Fruit fly (Drosophila melanogaster): ENCODE results near the gene Hcs.

Gene Hcs

DNA sequence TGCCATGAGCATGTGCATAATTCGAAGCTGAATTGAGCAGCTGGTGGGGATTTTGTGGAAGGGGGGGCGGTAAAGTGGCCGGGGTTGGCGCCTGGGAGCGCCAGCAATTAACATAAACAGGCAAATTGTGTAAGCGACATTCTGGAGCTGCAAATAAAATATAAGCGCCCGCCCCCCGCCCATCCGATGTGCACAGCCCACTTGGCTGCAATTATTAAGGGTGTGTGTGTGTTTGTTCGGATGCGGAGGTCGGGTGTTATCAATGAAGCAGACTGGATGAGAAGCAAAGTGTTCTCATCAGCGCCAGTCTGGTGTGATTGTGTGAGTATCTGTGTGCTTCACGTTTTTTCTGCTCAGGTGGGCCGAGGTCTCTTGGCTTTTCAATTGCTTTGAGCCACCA lies 45.1 kb downstream of the Hcs start:
- TF ChIP-seq Rel (GFP tag; optimal IDR thresholded peaks at IDR 0.05) (no peak), Rel (tag; optimal IDR thresholded peaks at IDR 0.05) (peak; percentile 67), Vsx2 (GFP tag; optimal IDR thresholded peaks at IDR 0.05; ENCODE audit: partially characterized antibody) (no peak)

DNA sequence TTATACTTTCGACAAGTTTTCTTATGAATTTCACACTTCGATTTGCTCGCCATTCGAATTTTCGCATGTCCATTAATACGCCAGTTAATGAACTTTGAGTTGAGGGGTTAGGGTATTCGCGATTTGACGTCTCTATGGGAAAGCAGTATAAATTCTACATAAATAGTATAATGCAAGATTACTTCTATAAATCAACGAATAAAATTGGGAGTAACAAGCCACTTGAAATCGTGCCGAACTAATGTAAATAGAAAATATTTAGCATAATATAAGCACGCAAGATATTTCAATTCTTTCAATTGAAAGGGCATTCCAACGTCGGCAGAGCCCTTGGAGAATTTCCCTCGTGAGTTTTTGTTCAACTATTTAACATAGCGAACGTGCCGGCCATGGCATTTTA lies 45.9 kb downstream of the Hcs start:
- TF ChIP-seq brk (GFP tag; optimal IDR thresholded peaks at IDR 0.05) (no peak), jim (GFP tag; optimal IDR thresholded peaks at IDR 0.05) (no peak), GATAd (GFP tag; optimal IDR thresholded peaks at IDR 0.05) (no peak), woc (GFP tag; optimal IDR thresholded peaks at IDR 0.05) (no peak), Dif (GFP tag; optimal IDR thresholded peaks at IDR 0.05; ENCODE audit: partially characterized antibody) (no peak), rgr (GFP tag; optimal IDR thresholded peaks at IDR 0.05) (no peak), HLH106 (tag; optimal IDR thresholded peaks at IDR 0.05) (no peak), psq (GFP tag; optimal IDR thresholded peaks at IDR 0.05) (no peak), Abd-B (GFP tag; optimal IDR thresholded peaks at IDR 0.05) (no peak), CG9705 (GFP tag; optimal IDR thresholded peaks at IDR 0.05) (no peak), OdsH (GFP tag; optimal IDR thresholded peaks at IDR 0.05) (no peak), lola (GFP tag; optimal IDR thresholded peaks at IDR 0.05) (no peak), CG32264 (GFP tag; optimal IDR thresholded peaks at IDR 0.05) (no peak)

DNA sequence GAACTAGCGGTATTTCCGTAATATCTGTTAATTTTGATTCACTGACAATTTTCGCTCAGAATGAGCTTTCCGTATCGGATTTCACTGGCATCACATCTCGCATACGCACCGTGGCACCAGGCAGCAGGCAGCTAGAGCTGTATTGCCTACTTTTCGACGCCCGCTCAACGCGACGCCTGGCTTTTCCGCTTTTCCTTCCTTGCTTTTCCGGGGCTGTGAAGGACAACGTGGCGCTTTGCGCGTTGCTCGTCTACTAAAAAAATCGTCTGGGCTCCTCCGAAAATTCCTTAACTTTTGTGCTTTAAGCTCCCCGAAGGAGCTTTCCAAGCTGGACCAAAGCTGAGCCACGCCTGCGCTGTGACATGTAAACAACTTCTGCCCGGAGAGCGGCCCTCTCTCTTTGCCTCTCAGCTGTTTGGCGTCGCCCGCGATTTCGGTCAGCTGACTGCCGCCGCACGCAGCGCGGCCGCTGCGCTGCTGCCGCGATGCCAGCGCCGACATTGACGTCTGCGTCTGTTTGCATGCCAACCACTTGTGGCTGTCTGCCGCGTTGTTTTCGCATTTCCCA lies 48.5 kb downstream of the Hcs start, which contains the start of the genes CG43845 and Nmdar1:
Gene CG43845, minus strand, starts transcription at position 51 of the 568 bp plus-strand sequence.
Gene Nmdar1, minus strand, starts transcription at position 259 of the 568 bp plus-strand sequence.
- no peak for TF ChIP-seq Jra (GFP tag; optimal IDR thresholded peaks at IDR 0.05)
- TF ChIP-seq Vsx2 (GFP tag; optimal IDR thresholded peaks at IDR 0.05; ENCODE audit: partially characterized antibody): no peak
- TF ChIP-seq foxo (GFP tag; optimal IDR thresholded peaks at IDR 0.05): no peak
- TF ChIP-seq dsf (GFP tag; optimal IDR thresholded peaks at IDR 0.05; ENCODE audit: borderline replicate concordance): no peak

DNA sequence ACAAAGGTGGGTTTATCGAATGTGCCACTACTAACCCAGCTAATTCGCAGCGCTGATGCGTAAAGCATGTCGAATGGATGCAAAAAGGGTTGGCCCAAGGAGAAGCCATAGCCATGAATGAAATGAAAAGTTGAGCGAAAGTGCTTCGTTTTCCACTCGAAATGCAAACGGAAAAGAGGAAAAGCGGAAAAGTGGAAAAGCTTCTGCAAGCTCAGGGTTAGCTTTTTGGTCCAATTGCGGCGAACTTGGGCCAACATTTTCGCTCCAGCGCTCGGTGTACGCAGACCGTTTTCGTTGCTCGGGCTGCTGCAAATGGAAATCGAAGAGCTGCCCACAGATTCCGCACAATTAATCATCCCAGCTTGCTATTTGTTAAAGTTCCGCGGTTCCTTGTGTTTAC lies 50.1 kb downstream of the Hcs start:
- TF ChIP-seq ey (GFP tag; optimal IDR thresholded peaks at IDR 0.05) (no peak), dmrt93B (GFP tag; optimal IDR thresholded peaks at IDR 0.05) (no peak), CrebA (GFP tag; optimal IDR thresholded peaks at IDR 0.05; ENCODE audit: borderline replicate concordance) (no peak), rgr (GFP tag; optimal IDR thresholded peaks at IDR 0.05) (no peak), br (GFP tag; optimal IDR thresholded peaks at IDR 0.05) (no peak), Vsx2 (GFP tag; optimal IDR thresholded peaks at IDR 0.05; ENCODE audit: partially characterized antibody) (no peak)

DNA sequence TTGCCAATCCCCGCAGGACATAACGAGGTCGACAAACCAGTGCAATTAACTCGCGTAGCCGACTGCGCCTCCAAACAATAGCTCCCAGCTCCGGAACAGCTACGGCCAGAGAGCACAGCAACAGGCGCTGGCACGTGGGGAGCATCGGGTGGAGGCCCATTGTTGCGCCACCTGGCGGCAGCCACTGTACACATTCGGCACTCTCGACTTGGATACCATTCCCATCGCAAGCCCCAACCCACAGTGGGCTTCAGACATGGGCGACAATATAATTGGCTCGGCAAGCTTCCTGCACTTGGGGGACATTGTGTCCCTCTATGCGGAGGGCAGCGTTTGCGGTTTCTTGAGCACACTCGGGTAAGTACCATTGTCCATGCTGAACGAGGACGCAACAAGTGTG lies 52.9 kb downstream of the Hcs start:
- TF ChIP-seq h (GFP tag; optimal IDR thresholded peaks at IDR 0.05) (no peak), fru (GFP tag; optimal IDR thresholded peaks at IDR 0.05) (no peak), jim (GFP tag; optimal IDR thresholded peaks at IDR 0.05) (no peak), Jra (GFP tag; optimal IDR thresholded peaks at IDR 0.05) (no peak), Myc (optimal IDR thresholded peaks at IDR 0.05) (no peak), Vsx2 (GFP tag; optimal IDR thresholded peaks at IDR 0.05; ENCODE audit: partially characterized antibody) (no peak), pan (optimal IDR thresholded peaks at IDR 0.05) (no peak), CG9705 (GFP tag; optimal IDR thresholded peaks at IDR 0.05) (no peak), dsf (GFP tag; optimal IDR thresholded peaks at IDR 0.05; ENCODE audit: borderline replicate concordance) (no peak), rgr (GFP tag; optimal IDR thresholded peaks at IDR 0.05) (no peak), Hr78 (GFP tag; optimal IDR thresholded peaks at IDR 0.05) (no peak), Mio (GFP tag; optimal IDR thresholded peaks at IDR 0.05) (no peak), ey (GFP tag; optimal IDR thresholded peaks at IDR 0.05) (no peak), Dfd (GFP tag; optimal IDR thresholded peaks at IDR 0.05) (no peak), CrebA (GFP tag; optimal IDR thresholded peaks at IDR 0.05; ENCODE audit: borderline replicate concordance) (no peak), dmrt93B (GFP tag; optimal IDR thresholded peaks at IDR 0.05) (no peak)
